Worm (Caenorhabditis elegans): Measurements from ENCODE around the gene ZK418.6.

ZK418.6 gene

DNA sequence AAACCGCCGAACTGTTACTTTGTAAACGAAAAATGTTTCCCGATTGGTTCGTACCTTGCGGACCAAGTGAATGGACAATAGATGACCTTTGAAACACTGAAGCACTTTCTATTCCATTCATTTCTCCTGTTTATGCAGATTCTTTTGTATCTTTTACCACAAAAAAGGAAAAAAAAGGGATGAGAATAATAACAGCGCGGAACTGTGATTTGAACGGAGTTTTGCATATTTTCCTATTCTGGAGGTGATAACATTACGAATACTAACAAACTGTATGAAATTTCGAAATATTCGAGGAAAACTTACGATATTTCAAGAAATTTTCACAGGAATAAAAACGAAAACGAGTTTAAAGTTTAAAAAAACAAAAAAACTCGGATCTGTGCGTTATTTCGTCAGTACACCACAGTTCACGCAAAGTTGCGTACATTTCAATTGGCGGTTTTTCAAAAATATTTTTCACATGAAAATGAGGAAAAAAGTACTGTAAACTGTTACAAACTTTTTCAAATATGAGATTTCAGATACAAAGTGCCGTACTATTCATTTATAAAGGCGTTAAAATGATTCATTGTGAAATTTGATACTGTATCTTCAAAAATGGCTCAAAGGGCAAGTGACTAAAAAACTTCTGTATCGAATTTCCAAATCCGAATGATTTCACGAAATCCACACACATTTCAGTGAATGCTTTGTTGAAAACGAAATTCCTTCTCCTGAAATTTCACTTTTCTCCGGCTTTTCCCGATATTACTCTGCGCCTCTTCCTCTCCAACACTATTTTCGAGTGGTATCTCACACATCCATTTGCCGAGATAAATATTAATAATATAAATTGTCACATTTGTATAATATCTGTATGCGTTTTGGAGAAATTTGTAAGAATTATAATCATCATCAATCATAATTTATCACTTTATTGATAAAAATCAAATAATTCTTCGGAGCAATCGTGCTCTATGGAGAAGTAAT, 44.1 kb downstream of the ZK418.6 start:
- TF ChIP-seq ceh-30 (tag; optimal IDR thresholded peaks at IDR 0.05) (no peak), ceh-45 (GFP tag; IDR thresholded peaks at IDR 0.05) (no peak), F13H6.1 (tag; optimal IDR thresholded peaks at IDR 0.05) (no peak), ceh-6 (GFP tag; optimal IDR thresholded peaks at IDR 0.05) (no peak), hlh-6 (tag; optimal IDR thresholded peaks at IDR 0.05) (no peak), ceh-31 (tag; optimal IDR thresholded peaks at IDR 0.05) (no peak), tbx-2 (tag; optimal IDR thresholded peaks at IDR 0.05) (no peak), ceh-48 (tag; optimal IDR thresholded peaks at IDR 0.05) (no peak), pros-1 (tag; optimal IDR thresholded peaks at IDR 0.05) (no peak), nhr-11 (tag; optimal IDR thresholded peaks at IDR 0.05) (no peak), ceh-24 (tag; optimal IDR thresholded peaks at IDR 0.05) (no peak), K02D7.2 (tag; optimal IDR thresholded peaks at IDR 0.05) (no peak)

DNA sequence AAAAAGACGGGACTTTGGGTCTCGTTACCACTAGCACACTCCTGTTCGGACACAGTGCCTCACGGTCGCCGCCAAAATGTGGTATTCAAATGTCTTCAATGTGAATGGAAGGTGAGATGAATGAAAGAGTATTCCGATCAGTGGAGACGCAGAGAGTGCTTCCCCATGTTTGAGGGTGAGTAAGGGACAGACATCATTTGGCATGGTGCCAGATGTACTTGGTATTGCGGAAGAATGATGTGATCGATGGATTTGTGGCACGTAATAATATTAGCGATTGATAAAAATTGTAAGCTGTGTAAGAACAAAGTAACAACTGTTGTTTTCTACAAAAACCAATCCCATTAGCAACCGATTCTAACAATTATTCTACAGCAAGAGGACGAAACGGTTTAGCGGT, 46.6 kb downstream of the ZK418.6 start:
- TF ChIP-seq ceh-34 (tag; optimal IDR thresholded peaks at IDR 0.05) = no peak
- TF ChIP-seq tbx-2 (tag; optimal IDR thresholded peaks at IDR 0.05) = no peak
- no peak for TF ChIP-seq pax-1 (tag; optimal IDR thresholded peaks at IDR 0.05)
- TF ChIP-seq K09A11.1 (tag; optimal IDR thresholded peaks at IDR 0.05; ENCODE audit: insufficient read depth) = no peak
- no peak for TF ChIP-seq zip-5 (tag; optimal IDR thresholded peaks at IDR 0.05)
- TF ChIP-seq pat-9 (tag; optimal IDR thresholded peaks at IDR 0.05) = no peak
- no peak for TF ChIP-seq syd-9 (tag; optimal IDR thresholded peaks at IDR 0.05)
- no peak for TF ChIP-seq tbx-7 (tag; optimal IDR thresholded peaks at IDR 0.05)
- no peak for TF ChIP-seq lim-6 (tag; optimal IDR thresholded peaks at IDR 0.05)
- no peak for TF ChIP-seq ceh-19 (GFP tag; optimal IDR thresholded peaks at IDR 0.05)
- TF ChIP-seq pqm-1 (tag; optimal IDR thresholded peaks at IDR 0.05) = no peak
- TF ChIP-seq K02D7.2 (tag; optimal IDR thresholded peaks at IDR 0.05) = no peak
- TF ChIP-seq ceh-9 (tag; optimal IDR thresholded peaks at IDR 0.05) = no peak
- TF ChIP-seq ceh-30 (tag; optimal IDR thresholded peaks at IDR 0.05) = no peak
- TF ChIP-seq sox-4 (tag; optimal IDR thresholded peaks at IDR 0.05) = no peak

- peak; percentile 49 for TF ChIP-seq C38D4.7 (GFP tag; optimal IDR thresholded peaks at IDR 0.05)
- TF ChIP-seq hlh-8 (tag; optimal IDR thresholded peaks at IDR 0.05) = no peak
- TF ChIP-seq nfya-1 (tag; optimal IDR thresholded peaks at IDR 0.05) = peak; percentile 38
- no peak for TF ChIP-seq pax-1 (tag; optimal IDR thresholded peaks at IDR 0.05)
- peak; percentile 34 for TF ChIP-seq sox-4 (tag; optimal IDR thresholded peaks at IDR 0.05)
- peak; percentile 39 for TF ChIP-seq pha-2 (tag; optimal IDR thresholded peaks at IDR 0.05)
- peak; percentile 4 for TF ChIP-seq unc-86 (tag; optimal IDR thresholded peaks at IDR 0.05)
- no peak for TF ChIP-seq pros-1 (tag; optimal IDR thresholded peaks at IDR 0.05)
- peak; percentile 55 for TF ChIP-seq ttx-3 (tag; optimal IDR thresholded peaks at IDR 0.05)
- TF ChIP-seq K02D7.2 (tag; optimal IDR thresholded peaks at IDR 0.05) = no peak
- peak; percentile 41 for TF ChIP-seq che-1 (tag; optimal IDR thresholded peaks at IDR 0.05)
- peak; percentile 45 for TF ChIP-seq dve-1 (tag; optimal IDR thresholded peaks at IDR 0.05)
- peak; percentile 50 for TF ChIP-seq gmeb-2 (tag; optimal IDR thresholded peaks at IDR 0.05)
- TF ChIP-seq hlh-30 (tag; optimal IDR thresholded peaks at IDR 0.05; ENCODE audit: insufficient read depth) = no peak
- peak; percentile 8 for TF ChIP-seq elt-2 (tag; optimal IDR thresholded peaks at IDR 0.05)
- TF ChIP-seq ceh-45 (GFP tag; IDR thresholded peaks at IDR 0.05) = no peak
- no peak for TF ChIP-seq T23F11.4 (GFP tag; optimal IDR thresholded peaks at IDR 0.05)
- no peak for TF ChIP-seq sox-2 (GFP tag; IDR thresholded peaks at IDR 0.05)
- TF ChIP-seq rnt-1 (tag; optimal IDR thresholded peaks at IDR 0.05) = no peak
- peak; percentile 12 for TF ChIP-seq ref-2 (tag; optimal IDR thresholded peaks at IDR 0.05)
- peak; percentile 55 for TF ChIP-seq ceh-6 (GFP tag; optimal IDR thresholded peaks at IDR 0.05)
- peak; percentile 17 for TF ChIP-seq ahr-1 (tag; optimal IDR thresholded peaks at IDR 0.05)
- no peak for TF ChIP-seq unc-55 (GFP tag; optimal IDR thresholded peaks at IDR 0.05)
- no peak for TF ChIP-seq unc-42 (tag; optimal IDR thresholded peaks at IDR 0.05)
- peak; percentile 23 for TF ChIP-seq Y22D7AL.16 (tag; optimal IDR thresholded peaks at IDR 0.05)
- TF ChIP-seq madf-2 (tag; optimal IDR thresholded peaks at IDR 0.05) = no peak
- TF ChIP-seq npax-4 (tag; optimal IDR thresholded peaks at IDR 0.05) = peak; percentile 13
- TF ChIP-seq ztf-16 (tag; optimal IDR thresholded peaks at IDR 0.05) = peak; percentile 24
Observed at ce11 chrIII:7030044-7030804, 48.4 kb downstream of the ZK418.6 start.
